Worm (Caenorhabditis elegans) whole organism, L3 larva: ENCODE measurements around the gene abu-9.

ENCODE experiments used
- daf-12 ChIP-seq: fragments of 150-350 bp; optimal IDR thresholded peaks from 2 replicates; lab custom pipeline; 2014; ENCODE audit warnings: missing biosample characterization, missing genetic modification reagents, missing genetic modification characterization
- elt-2 ChIP-seq: sonication (generic microtip); optimal IDR thresholded peaks from 2 replicates; lab custom pipeline; 2016; ENCODE audit warnings: missing genetic modification reagents, mild to moderate bottlenecking, missing genetic modification characterization, missing compliant biosample characterization
- fkh-10 ChIP-seq: sonication (generic microtip); optimal IDR thresholded peaks from 2 replicates; lab custom pipeline; 2017; ENCODE audit warnings: missing biosample characterization, missing genetic modification reagents, missing genetic modification characterization
- lin-15B ChIP-seq: fragments of 150-350 bp; optimal IDR thresholded peaks from 2 replicates; lab custom pipeline; 2014; ENCODE audit warnings: missing biosample characterization, missing genetic modification characterization
- nfya-1 ChIP-seq: sonication (generic microtip); optimal IDR thresholded peaks from 2 replicates; lab custom pipeline; 2017; ENCODE audit warnings: missing genetic modification characterization, mild to moderate bottlenecking, missing compliant biosample characterization, antibody characterized with exemption, moderate library complexity; ENCODE audit not compliant: insufficient read depth
- nhr-237 ChIP-seq: fragments of 150-350 bp; optimal IDR thresholded peaks from 2 replicates; lab custom pipeline; 2014; ENCODE audit warnings: missing biosample characterization, missing genetic modification characterization
- nhr-76 ChIP-seq: fragments of 150-350 bp; sonication (generic microtip); optimal IDR thresholded peaks from 5 replicates; lab custom pipeline; 2014; ENCODE audit warnings: missing biosample characterization, missing genetic modification characterization
- unc-62 ChIP-seq: fragments of 150-350 bp; sonication (generic microtip); optimal IDR thresholded peaks from 4 replicates; lab custom pipeline; 2014; ENCODE audit warnings: missing biosample characterization, missing genetic modification reagents, missing genetic modification characterization
- zag-1 ChIP-seq: fragments of 150-350 bp; optimal IDR thresholded peaks from 2 replicates; lab custom pipeline; 2014; ENCODE audit warnings: missing biosample characterization, missing genetic modification characterization

ce11 chrX:8371906-8372305, 50.0 kb downstream of the abu-9 start, which contains the start of gene nep-15:
- TF ChIP-seq elt-2 (tag; lab: Kevin White, UChicago) (no peak), daf-12 (tag; lab: Kevin White, UChicago) (no peak), unc-62 (GFP tag; lab: Kevin White, UChicago) (no peak), zag-1 (tag; lab: Kevin White, UChicago) (no peak), nhr-76 (tag; lab: Kevin White, UChicago) (no peak), nhr-237 (tag; lab: Kevin White, UChicago) (no peak), lin-15B (no peak), nfya-1 (no peak), fkh-10 (GFP tag; lab: Kevin White, UChicago) (no peak)
